Worm (Caenorhabditis elegans): Measurements from ENCODE around the gene C17C3.3.

C17C3.3 gene

ce11 chrII:5603194-5603593 lies 41.7 kb downstream of the C17C3.3 start, which contains the start of gene C17G10.6:
TSS of gene C17G10.6 (minus strand) at chrII:5603294.
- TF ChIP-seq rnt-1 (tag; optimal IDR thresholded peaks at IDR 0.05) (no peak), dsc-1 (tag; optimal IDR thresholded peaks at IDR 0.05) (no peak), sox-4 (tag; optimal IDR thresholded peaks at IDR 0.05) (no peak), nhr-71 (tag; optimal IDR thresholded peaks at IDR 0.05) (no peak), unc-130 (tag; optimal IDR thresholded peaks at IDR 0.05) (no peak), nhr-90 (tag; optimal IDR thresholded peaks at IDR 0.05; ENCODE audit: poor library complexity) (no peak), efl-3 (GFP tag; optimal IDR thresholded peaks at IDR 0.05) (no peak), nhr-12 (tag; optimal IDR thresholded peaks at IDR 0.05) (no peak), fkh-4 (tag; optimal IDR thresholded peaks at IDR 0.05; ENCODE audit: borderline replicate concordance) (no peak), dpl-1 (GFP tag; optimal IDR thresholded peaks at IDR 0.05) (no peak)

- TF ChIP-seq efl-1 (optimal IDR thresholded peaks at IDR 0.05): no peak
- peak in 1 of 2 experiments; percentile 68 for TF ChIP-seq efl-1 (GFP tag; optimal IDR thresholded peaks at IDR 0.05 in 1 of 2)
- TF ChIP-seq grh-1 (GFP tag; IDR thresholded peaks at IDR 0.05): no peak
- TF ChIP-seq nhr-20 (tag; optimal IDR thresholded peaks at IDR 0.05): peak; percentile 19
- TF ChIP-seq nhr-85 (tag): peak; percentile 61
Observed at ce11 chrII:5604441-5604840, 42.9 kb downstream of the C17C3.3 start.

ce11 chrII:5605538-5605945 lies 44.0 kb downstream of the C17C3.3 start:
- TF ChIP-seq xbp-1 (tag; optimal IDR thresholded peaks at IDR 0.05) (peak; percentile 13), ces-1 (GFP tag; optimal IDR thresholded peaks at IDR 0.05) (no peak), fkh-8 (tag; optimal IDR thresholded peaks at IDR 0.05) (no peak), rnt-1 (tag; optimal IDR thresholded peaks at IDR 0.05) (no peak), zip-4 (GFP tag; optimal IDR thresholded peaks at IDR 0.05) (no peak), lin-35 (GFP tag; optimal IDR thresholded peaks at IDR 0.05) (peak in 1 of 2 experiments; percentile 66), ceh-88 (GFP tag; IDR thresholded peaks at IDR 0.05) (no peak), unc-98 (GFP tag; IDR thresholded peaks at IDR 0.05) (no peak), grh-1 (GFP tag; IDR thresholded peaks at IDR 0.05) (peak; percentile 82), mef-2 (tag; optimal IDR thresholded peaks at IDR 0.05) (no peak), elt-3 (tag; optimal IDR thresholded peaks at IDR 0.05) (peak; percentile 76 to 99 (median 89)), C34B4.2 (tag; optimal IDR thresholded peaks at IDR 0.05) (no peak), mab-9 (GFP tag; IDR thresholded peaks at IDR 0.05) (no peak), sox-4 (tag; optimal IDR thresholded peaks at IDR 0.05) (no peak), unc-62 (GFP tag; optimal IDR thresholded peaks at IDR 0.05) (no peak), unc-30 (tag; optimal IDR thresholded peaks at IDR 0.05) (no peak), pqm-1 (tag; optimal IDR thresholded peaks at IDR 0.05) (no peak), isw-1 (GFP tag; IDR thresholded peaks at IDR 0.05) (no peak), F16B12.6 (tag; optimal IDR thresholded peaks at IDR 0.05) (no peak), elt-2 (tag; optimal IDR thresholded peaks at IDR 0.05) (peak; percentile 88), nhr-28 (tag; optimal IDR thresholded peaks at IDR 0.05) (no peak), alr-1 (tag; optimal IDR thresholded peaks at IDR 0.05; ENCODE audit: borderline replicate concordance) (no peak), C16A3.4 (tag; optimal IDR thresholded peaks at IDR 0.05) (peak; percentile 56), dsc-1 (tag; optimal IDR thresholded peaks at IDR 0.05) (no peak), nhr-20 (tag; optimal IDR thresholded peaks at IDR 0.05) (peak; percentile 93), nhr-77 (tag; optimal IDR thresholded peaks at IDR 0.05) (no peak), unc-130 (tag; optimal IDR thresholded peaks at IDR 0.05) (no peak), lin-15B (tag; optimal IDR thresholded peaks at IDR 0.05) (no peak), nhr-237 (tag; optimal IDR thresholded peaks at IDR 0.05) (peak; percentile 31), mep-1 (tag; optimal IDR thresholded peaks at IDR 0.05) (peak; percentile 29), snu-23 (GFP tag; optimal IDR thresholded peaks at IDR 0.05) (peak; percentile 89), ztf-11 (tag; optimal IDR thresholded peaks at IDR 0.05) (no peak), tlp-1 (tag; optimal IDR thresholded peaks at IDR 0.05) (no peak), C04F5.9 (tag; optimal IDR thresholded peaks at IDR 0.05) (no peak), aha-1 (tag; optimal IDR thresholded peaks at IDR 0.05) (no peak), swsn-7 (tag; optimal IDR thresholded peaks at IDR 0.05) (no peak), nhr-85 (tag) (peak; percentile 100), nhr-71 (tag; optimal IDR thresholded peaks at IDR 0.05) (peak; percentile 87), nhr-76 (tag; optimal IDR thresholded peaks at IDR 0.05) (no peak), fkh-10 (GFP tag; optimal IDR thresholded peaks at IDR 0.05) (no peak), fkh-4 (tag; optimal IDR thresholded peaks at IDR 0.05; ENCODE audit: borderline replicate concordance) (no peak), egl-27 (tag; optimal IDR thresholded peaks at IDR 0.05) (peak in 1 of 2 experiments; percentile 66), ceh-63 (GFP tag; optimal IDR thresholded peaks at IDR 0.05) (no peak)
